Worm (Caenorhabditis elegans) whole organism, late embryonic: ENCODE measurements around the gene ZK856.7.

Experiments
- K09A11.1 ChIP-seq: sonication (generic microtip); optimal IDR thresholded peaks from 2 replicates; lab custom pipeline; 2017; ENCODE audit warnings: antibody characterized with exemption, mild to moderate bottlenecking, missing genetic modification characterization, missing compliant biosample characterization; ENCODE audit not compliant: insufficient read depth
- T23F11.4 ChIP-seq: fragments of 200-800 bp; sonication (Bioruptor generic); optimal IDR thresholded peaks from 2 replicates; lab custom pipeline; 2018; ENCODE audit warnings: mild to moderate bottlenecking, missing genetic modification characterization, missing compliant biosample characterization
- Y22D7AL.16 ChIP-seq: sonication (generic microtip); optimal IDR thresholded peaks from 2 replicates; lab custom pipeline; 2016; ENCODE audit warnings: missing genetic modification characterization, missing compliant biosample characterization
- ceh-9 ChIP-seq: sonication (generic microtip); optimal IDR thresholded peaks from 2 replicates; lab custom pipeline; 2016; ENCODE audit warnings: mild to moderate bottlenecking, missing genetic modification characterization, inconsistent platforms, missing compliant biosample characterization
- dmd-4 ChIP-seq: sonication (generic microtip); optimal IDR thresholded peaks from 2 replicates; lab custom pipeline; 2016; ENCODE audit warnings: borderline replicate concordance, missing genetic modification characterization, missing compliant biosample characterization
- dve-1 ChIP-seq: sonication (generic microtip); optimal IDR thresholded peaks from 2 replicates; lab custom pipeline; 2017; ENCODE audit warnings: antibody characterized with exemption, mild to moderate bottlenecking, missing genetic modification characterization, missing compliant biosample characterization
- gmeb-2 ChIP-seq: sonication (generic microtip); optimal IDR thresholded peaks from 2 replicates; lab custom pipeline; 2016; ENCODE audit warnings: missing genetic modification characterization, inconsistent platforms, missing compliant biosample characterization
- hlh-13 ChIP-seq: fragments of 200-800 bp; sonication (Bioruptor generic); optimal IDR thresholded peaks from 2 replicates; lab custom pipeline; 2018; ENCODE audit warnings: mild to moderate bottlenecking, missing genetic modification characterization, missing compliant biosample characterization
- hlh-15 ChIP-seq: sonication (generic microtip); optimal IDR thresholded peaks from 2 replicates; lab custom pipeline; 2016; ENCODE audit warnings: missing genetic modification characterization, missing compliant biosample characterization
- hlh-30 ChIP-seq: sonication (generic microtip); optimal IDR thresholded peaks from 2 replicates; lab custom pipeline; 2017; ENCODE audit warnings: antibody characterized with exemption, missing genetic modification characterization, missing compliant biosample characterization; ENCODE audit not compliant: insufficient read depth
- hlh-6 ChIP-seq: sonication (generic microtip); optimal IDR thresholded peaks from 2 replicates; lab custom pipeline; 2016; ENCODE audit warnings: missing genotype, missing genetic modification characterization, missing compliant biosample characterization
- hlh-8 ChIP-seq: sonication (generic microtip); optimal IDR thresholded peaks from 2 replicates; lab custom pipeline; 2016; ENCODE audit warnings: missing genotype, missing genetic modification characterization, missing compliant biosample characterization
- lim-6 ChIP-seq: sonication (generic microtip); optimal IDR thresholded peaks from 2 replicates; lab custom pipeline; 2016; ENCODE audit warnings: missing genetic modification characterization, missing compliant biosample characterization
- lin-11 ChIP-seq: fragments of 200-800 bp; sonication (Bioruptor generic); optimal IDR thresholded peaks from 2 replicates; lab custom pipeline; 2018; ENCODE audit warnings: mild to moderate bottlenecking, missing genetic modification characterization, missing compliant biosample characterization
- nfya-1 ChIP-seq: sonication (generic microtip); optimal IDR thresholded peaks from 2 replicates; lab custom pipeline; 2017; ENCODE audit warnings: missing genetic modification characterization, mild to moderate bottlenecking, missing compliant biosample characterization, antibody characterized with exemption, moderate library complexity
- nhr-11 ChIP-seq: fragments of 150-350 bp; optimal IDR thresholded peaks from 2 replicates; lab custom pipeline; 2014; ENCODE audit warnings: missing biosample characterization, missing genetic modification characterization
- nhr-232 ChIP-seq: sonication (generic microtip); optimal IDR thresholded peaks from 2 replicates; lab custom pipeline; 2016; ENCODE audit warnings: missing genetic modification characterization, missing compliant biosample characterization
- npax-4 ChIP-seq: sonication (generic microtip); optimal IDR thresholded peaks from 2 replicates; lab custom pipeline; 2016; ENCODE audit warnings: missing genetic modification characterization, missing compliant biosample characterization
- pag-3 ChIP-seq: sonication (generic microtip); optimal IDR thresholded peaks from 2 replicates; lab custom pipeline; 2016; ENCODE audit warnings: missing compliant biosample characterization, missing genetic modification characterization, borderline replicate concordance
- pax-1 ChIP-seq: fragments of 150-350 bp; optimal IDR thresholded peaks from 2 replicates; lab custom pipeline; 2014; ENCODE audit warnings: missing biosample characterization, missing genetic modification characterization
- pha-4 ChIP-seq: fragments of 150-350 bp; optimal IDR thresholded peaks from 2 replicates; lab custom pipeline; 2018; ENCODE audit warnings: missing biosample characterization, missing genetic modification reagents, missing genetic modification characterization
- pros-1 ChIP-seq: fragments of 150-350 bp; optimal IDR thresholded peaks from 2 replicates; lab custom pipeline; 2014; ENCODE audit warnings: missing biosample characterization, missing genetic modification reagents, missing genetic modification characterization
- ref-2 ChIP-seq: sonication (generic microtip); optimal IDR thresholded peaks from 2 replicates; lab custom pipeline; 2016; ENCODE audit warnings: missing genetic modification characterization, missing compliant biosample characterization
- rnt-1 ChIP-seq: sonication (generic microtip); optimal IDR thresholded peaks from 2 replicates; lab custom pipeline; 2016; ENCODE audit warnings: missing genetic modification characterization, missing compliant biosample characterization
- sdc-2 ChIP-seq: sonication (generic microtip); optimal IDR thresholded peaks from 2 replicates; lab custom pipeline; 2016; ENCODE audit warnings: missing genotype, missing genetic modification characterization, missing compliant biosample characterization
- sox-2 ChIP-seq: fragments of 200-800 bp; sonication (Bioruptor generic); IDR thresholded peaks from 2 replicates; pipeline ENCODE4 v1.3.6; 2022; ENCODE audit warnings: missing genetic modification reagents, missing genetic modification characterization, missing compliant biosample characterization
- sox-4 ChIP-seq: sonication (generic microtip); optimal IDR thresholded peaks from 2 replicates; lab custom pipeline; 2017; ENCODE audit warnings: mild to moderate bottlenecking, missing genetic modification characterization, inconsistent platforms, missing compliant biosample characterization
- syd-9 ChIP-seq: sonication (generic microtip); optimal IDR thresholded peaks from 2 replicates; lab custom pipeline; 2016; ENCODE audit warnings: mild to moderate bottlenecking, missing genetic modification characterization, moderate library complexity, missing compliant biosample characterization
- tbx-7 ChIP-seq: sonication (generic microtip); optimal IDR thresholded peaks from 2 replicates; lab custom pipeline; 2016; ENCODE audit warnings: missing genotype, missing genetic modification characterization, missing compliant biosample characterization
- unc-3 ChIP-seq, 2 experiments: fragments of 200-800 bp in 1 of 2; sonication (Bioruptor generic) in 1 of 2; sonication (generic microtip) in 1 of 2; conservative IDR thresholded peaks in 1 of 2; optimal IDR thresholded peaks in 1 of 2; 2 replicates each; pipeline versions ENCODE4 v1.3.6 to Lab custom; 2016 to 2022; ENCODE audit warnings: missing compliant biosample characterization in 2 of 2, missing genetic modification characterization in 2 of 2, missing genetic modification reagents in 1 of 2
- unc-42 ChIP-seq: sonication (generic microtip); optimal IDR thresholded peaks from 2 replicates; lab custom pipeline; 2016; ENCODE audit warnings: missing genotype, missing genetic modification characterization, missing compliant biosample characterization
- zip-5 ChIP-seq: sonication (generic microtip); optimal IDR thresholded peaks from 2 replicates; lab custom pipeline; 2016; ENCODE audit warnings: missing genetic modification characterization, missing compliant biosample characterization

ZK856.7 gene

ce11 chrV:10216724-10217123 is 14.8 kb downstream of the ZK856.7 start, which contains the start of gene ZK856.14:
ZK856.14 (plus strand) TSS chrV:10217024.
- TF ChIP-seq pag-3: no peak
- no peak for TF ChIP-seq lin-11 (tag; lab: Kevin White, UChicago)
- no peak for TF ChIP-seq unc-42 (tag; lab: Kevin White, UChicago)
- no peak for TF ChIP-seq nfya-1 (tag; lab: Kevin White, UChicago)

- TF ChIP-seq hlh-30: no peak
- TF ChIP-seq hlh-13 (GFP tag; lab: Kevin White, UChicago): no peak
- no peak for TF ChIP-seq nhr-232
- no peak for TF ChIP-seq ref-2 (tag; lab: Kevin White, UChicago)
- no peak for TF ChIP-seq ceh-9
- TF ChIP-seq npax-4 (tag; lab: Kevin White, UChicago): no peak
- TF ChIP-seq lim-6: no peak
- TF ChIP-seq pag-3: no peak
- TF ChIP-seq dve-1 (tag; lab: Kevin White, UChicago): no peak
- no peak for TF ChIP-seq nhr-11 (tag; lab: Kevin White, UChicago)
- TF ChIP-seq lin-11 (tag; lab: Kevin White, UChicago): no peak
- no peak for TF ChIP-seq T23F11.4 (GFP tag; lab: Kevin White, UChicago)
- TF ChIP-seq sox-4 (tag; lab: Kevin White, UChicago): no peak
These were observed 18.7 kb downstream of the ZK856.7 start, which contains the start of gene C12D8.13 for ce11 chrV:10220605-10221004. C12D8.13 (minus strand) TSS chrV:10220705.

- no peak for TF ChIP-seq pha-4
- TF ChIP-seq Y22D7AL.16 (tag; lab: Kevin White, UChicago): no peak
- no peak for TF ChIP-seq syd-9 (tag; lab: Kevin White, UChicago)
- no peak for TF ChIP-seq ceh-9
- TF ChIP-seq hlh-6 (tag; lab: Kevin White, UChicago): no peak
- no peak for TF ChIP-seq zip-5 (tag; lab: Kevin White, UChicago)
- no peak for TF ChIP-seq gmeb-2 (tag; lab: Kevin White, UChicago)
These were observed 19.4 kb downstream of the ZK856.7 start, which contains the start of the genes fipr-5 and fipr-9 for ce11 chrV:10221317-10221716. fipr-5 (minus strand) TSS chrV:10221417. fipr-9 (plus strand) TSS chrV:10221662.

- TF ChIP-seq lim-6 (no peak), sdc-2 (tag; lab: Kevin White, UChicago) (no peak), unc-42 (tag; lab: Kevin White, UChicago) (no peak), nhr-232 (no peak), dve-1 (tag; lab: Kevin White, UChicago) (no peak), sox-2 (GFP tag; lab: Robert Waterston, UW) (no peak), tbx-7 (no peak), hlh-8 (tag; lab: Kevin White, UChicago) (no peak), nfya-1 (tag; lab: Kevin White, UChicago) (no peak), K09A11.1 (tag; lab: Kevin White, UChicago) (no peak), pax-1 (tag; lab: Kevin White, UChicago) (no peak), ref-2 (tag; lab: Kevin White, UChicago) (no peak), pros-1 (tag; lab: Kevin White, UChicago) (no peak), hlh-6 (tag; lab: Kevin White, UChicago) (no peak), T23F11.4 (GFP tag; lab: Kevin White, UChicago) (no peak), dmd-4 (no peak), rnt-1 (tag; lab: Kevin White, UChicago) (no peak), hlh-15 (tag; lab: Kevin White, UChicago) (no peak), hlh-13 (GFP tag; lab: Kevin White, UChicago) (no peak), unc-3 (GFP tag; conservative IDR thresholded peaks at IDR 0.05; lab: Robert Waterston, UW) (no peak), unc-3 (tag; optimal IDR thresholded peaks at IDR 0.05; lab: Kevin White, UChicago) (no peak)
These were observed 20.1 kb downstream of the ZK856.7 start, which contains the start of gene C12D8.20 for ce11 chrV:10222007-10222406. C12D8.20 (plus strand) TSS chrV:10222307.

- TF ChIP-seq hlh-15 (tag; lab: Kevin White, UChicago): no peak
These were observed 22.7 kb downstream of the ZK856.7 start for ce11 chrV:10224619-10225018.
